Fruit fly (Drosophila melanogaster): Measurements from ENCODE around the gene CG34377.
A peak's percentile ranks its signal among the peaks of the same experiment; 100 is the strongest.

Gene CG34377

DNA sequence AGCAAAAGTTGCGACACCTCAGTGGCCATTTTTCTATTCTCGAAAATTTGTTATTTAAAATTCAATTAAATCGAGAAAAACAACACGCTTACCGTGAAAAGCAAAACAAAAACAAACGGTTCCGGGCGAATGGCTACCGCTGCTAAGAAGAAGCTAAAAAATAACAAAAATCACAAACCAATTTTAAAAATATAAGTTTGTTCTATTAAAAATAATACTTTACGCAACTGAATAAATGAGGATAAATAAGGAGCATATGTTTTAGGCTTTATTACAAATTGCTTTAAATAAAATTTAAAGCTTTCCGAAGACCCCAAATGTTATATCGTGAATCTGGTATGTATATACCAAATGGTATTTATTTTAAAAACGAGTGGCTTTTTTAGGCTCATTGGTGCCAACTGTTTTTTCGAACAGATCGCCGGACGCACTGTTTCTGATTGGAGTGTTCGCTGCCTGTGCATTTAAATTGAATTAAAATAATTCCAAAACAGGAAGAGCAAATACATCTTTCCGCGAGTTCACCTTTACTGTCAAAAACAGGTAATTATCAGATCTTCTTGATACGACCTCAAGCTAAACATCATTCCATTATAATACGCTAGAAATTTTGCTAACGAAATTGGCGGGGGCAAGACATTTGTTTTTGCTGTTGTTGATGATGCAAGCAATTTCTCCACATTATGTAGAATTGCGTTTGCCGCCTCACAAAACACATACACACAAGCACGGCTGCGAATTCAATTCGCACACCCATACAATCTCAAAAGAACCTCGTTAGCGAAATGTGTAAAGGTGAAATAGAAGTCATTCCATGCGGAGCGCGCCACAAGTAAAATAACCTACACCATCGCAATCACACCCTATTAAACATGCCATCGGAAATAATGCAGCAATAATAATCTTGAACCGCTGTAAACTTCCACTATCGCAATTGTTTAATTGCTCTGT lies 43.5 kb upstream of the CG34377 start, which contains the start of the genes Polr3F and PyK (continued):
- TF ChIP-seq aop (GFP tag; IDR thresholded peaks at IDR 0.05) (no peak), CG14965 (GFP tag; optimal IDR thresholded peaks at IDR 0.05; ENCODE audit: borderline replicate concordance) (no peak), CG14014 (GFP tag; IDR thresholded peaks at IDR 0.05) (peak; percentile 48; the same call in 1 of the 2 replicates), CG10979 (tag; optimal IDR thresholded peaks at IDR 0.05) (peak; percentile 1), CG8944 (GFP tag; optimal IDR thresholded peaks at IDR 0.05) (no peak), gsb-n (tag; optimal IDR thresholded peaks at IDR 0.05) (peak; percentile 13), Asciz (GFP tag; optimal IDR thresholded peaks at IDR 0.05) (no peak), schlank (tag; optimal IDR thresholded peaks at IDR 0.05) (no peak), CG3838 (GFP tag; optimal IDR thresholded peaks at IDR 0.05) (peak; percentile 26), CG12236 (GFP tag; optimal IDR thresholded peaks at IDR 0.05) (no peak), Hsf (GFP tag; optimal IDR thresholded peaks at IDR 0.05) (peak; percentile 22), CG14441 (GFP tag; IDR thresholded peaks at IDR 0.05) (peak; percentile 36; the same call in 1 of the 2 replicates), ato (GFP tag; IDR thresholded peaks at IDR 0.05; ENCODE audit: partially characterized antibody) (no peak), Hey (tag; optimal IDR thresholded peaks at IDR 0.05) (no peak), MESR4 (GFP tag; optimal IDR thresholded peaks at IDR 0.05) (peak; percentile 27), CG12104 (GFP tag; optimal IDR thresholded peaks at IDR 0.05) (peak; percentile 29), sens-2 (GFP tag; IDR thresholded peaks at IDR 0.05) (no peak), Adf1 (GFP tag; IDR thresholded peaks at IDR 0.05) (no peak), trem (tag; optimal IDR thresholded peaks at IDR 0.05) (peak; percentile 57), CG6175 (GFP tag; IDR thresholded peaks at IDR 0.05) (no peak), CG15011 (GFP tag; optimal IDR thresholded peaks at IDR 0.05) (no peak), Tbp (GFP tag; optimal IDR thresholded peaks at IDR 0.05) (no peak), CG6791 (GFP tag; IDR thresholded peaks at IDR 0.05; ENCODE audit: partially characterized antibody) (no peak), twi (tag; optimal IDR thresholded peaks at IDR 0.05) (peak; percentile 9), CG9817 (tag; optimal IDR thresholded peaks at IDR 0.05) (peak; percentile 7), sima (GFP tag; optimal IDR thresholded peaks at IDR 0.05) (no peak), jing (GFP tag; optimal IDR thresholded peaks at IDR 0.05) (no peak), luna (GFP tag; optimal IDR thresholded peaks at IDR 0.05) (no peak), Trl (optimal IDR thresholded peaks at IDR 0.05) (no peak), Trl (GFP tag; optimal IDR thresholded peaks at IDR 0.05) (no peak), ATbp (GFP tag; optimal IDR thresholded peaks at IDR 0.05) (no peak), CG2116 (GFP tag; optimal IDR thresholded peaks at IDR 0.05) (peak; percentile 32), CG11093 (GFP tag; IDR thresholded peaks at IDR 0.05) (no peak), CG12942 (GFP tag; optimal IDR thresholded peaks at IDR 0.05) (no peak), disco-r (GFP tag; optimal IDR thresholded peaks at IDR 0.05) (no peak), fd64A (GFP tag; optimal IDR thresholded peaks at IDR 0.05) (no peak), CG13424 (tag; optimal IDR thresholded peaks at IDR 0.05) (peak; percentile 46), grau (tag; optimal IDR thresholded peaks at IDR 0.05) (peak; percentile 51), Ets65A (GFP tag) (peak; percentile 23), insv (GFP tag; optimal IDR thresholded peaks at IDR 0.05) (peak; percentile 68 to 95), Sry-δ (GFP tag; optimal IDR thresholded peaks at IDR 0.05) (no peak), phol (tag; optimal IDR thresholded peaks at IDR 0.05) (peak; percentile 47), CG7271 (tag; optimal IDR thresholded peaks at IDR 0.05) (no peak), Myb (GFP tag; optimal IDR thresholded peaks at IDR 0.05) (peak; percentile 69), eve (GFP tag; optimal IDR thresholded peaks at IDR 0.05) (no peak), Ravus (GFP tag; IDR thresholded peaks at IDR 0.05) (no peak), CG2120 (GFP tag; optimal IDR thresholded peaks at IDR 0.05) (peak; percentile 52), wor (GFP tag; IDR thresholded peaks at IDR 0.05) (no peak), org-1 (GFP tag; optimal IDR thresholded peaks at IDR 0.05) (no peak), Aef1 (GFP tag; IDR thresholded peaks at IDR 0.05) (peak; percentile 12; the same call in 1 of the 3 replicates)
